Worm (Caenorhabditis elegans) whole organism, young adult: Measurements from ENCODE around the gene gei-4.

Experiments
- B0019.2 ChIP-seq: fragments of 200-800 bp; sonication (Bioruptor generic); conservative IDR thresholded peaks from 2 replicates; pipeline ENCODE4 v1.3.6; 2022; ENCODE audit warnings: missing genetic modification reagents, missing genetic modification characterization, missing compliant biosample characterization
- C17E4.6 ChIP-seq: fragments of 200-800 bp; sonication (Bioruptor generic); IDR thresholded peaks from 2 replicates; pipeline ENCODE4 v1.3.6; 2022; ENCODE audit warnings: missing genetic modification reagents, missing genetic modification characterization, missing compliant biosample characterization
- F23B12.7 ChIP-seq: sonication (generic microtip); optimal IDR thresholded peaks from 2 replicates; lab custom pipeline; 2017; ENCODE audit warnings: missing genetic modification characterization, mild to moderate bottlenecking, missing compliant biosample characterization, antibody characterized with exemption, moderate library complexity; ENCODE audit not compliant: insufficient read depth
- F55B11.4 ChIP-seq: sonication (generic microtip); optimal IDR thresholded peaks from 2 replicates; lab custom pipeline; 2016; ENCODE audit warnings: missing compliant biosample characterization, missing genetic modification characterization, borderline replicate concordance; ENCODE audit not compliant: insufficient read depth
- F57A8.1 ChIP-seq: fragments of 200-800 bp; sonication (Bioruptor generic); optimal IDR thresholded peaks from 2 replicates; lab custom pipeline; 2018; ENCODE audit warnings: mild to moderate bottlenecking, missing genetic modification characterization, moderate library complexity, missing compliant biosample characterization
- F57C9.4 ChIP-seq: sonication (generic microtip); optimal IDR thresholded peaks from 2 replicates; lab custom pipeline; 2017; ENCODE audit warnings: mild to moderate bottlenecking, missing genetic modification characterization, missing compliant biosample characterization
- K11D2.4 ChIP-seq: fragments of 200-800 bp; sonication (Bioruptor generic); IDR thresholded peaks from 2 replicates; pipeline ENCODE4 v1.3.6; 2022; ENCODE audit warnings: missing genetic modification reagents, missing genetic modification characterization, missing compliant biosample characterization
- T07F8.4 ChIP-seq: sonication (generic microtip); optimal IDR thresholded peaks from 2 replicates; lab custom pipeline; 2016; ENCODE audit warnings: mild to moderate bottlenecking, missing genetic modification characterization, moderate library complexity, missing compliant biosample characterization
- Y95B8A.8 ChIP-seq: fragments of 200-800 bp; sonication (Bioruptor generic); IDR thresholded peaks from 2 replicates; pipeline ENCODE4 v1.3.6; 2022; ENCODE audit warnings: missing genetic modification reagents, missing genetic modification characterization, missing compliant biosample characterization
- ama-1 ChIP-seq, 3 experiments: fragments of 150-350 bp in 1 of 3; sonication (generic microtip) in 2 of 3; optimal IDR thresholded peaks; 2 replicates each; lab custom pipeline; 2014 to 2018; ENCODE audit warnings: missing biosample characterization in 2 of 3, missing genetic modification characterization in 2 of 3, missing genetic modification reagents in 2 of 3
- atf-7 ChIP-seq: sonication (generic microtip); optimal IDR thresholded peaks from 2 replicates; lab custom pipeline; 2017; ENCODE audit warnings: mild to moderate bottlenecking, missing genetic modification characterization, missing compliant biosample characterization
- attf-5 ChIP-seq: fragments of 200-800 bp; sonication (Bioruptor generic); optimal IDR thresholded peaks from 2 replicates; lab custom pipeline; 2018; ENCODE audit warnings: mild to moderate bottlenecking, missing genetic modification characterization, missing compliant biosample characterization
- attf-6 ChIP-seq: fragments of 200-800 bp; sonication (Bioruptor generic); IDR thresholded peaks from 2 replicates; pipeline ENCODE4 v1.3.6; 2022; ENCODE audit warnings: missing genetic modification reagents, missing genetic modification characterization, missing compliant biosample characterization
- bed-1 ChIP-seq: fragments of 200-800 bp; sonication (Bioruptor generic); IDR thresholded peaks from 2 replicates; pipeline ENCODE4 v1.3.6; 2022; ENCODE audit warnings: missing genetic modification reagents, missing genetic modification characterization, missing compliant biosample characterization
- bed-2 ChIP-seq: fragments of 200-800 bp; sonication (Bioruptor generic); IDR thresholded peaks from 2 replicates; pipeline ENCODE4 v1.3.6; 2022; ENCODE audit warnings: missing genetic modification reagents, missing genetic modification characterization, missing compliant biosample characterization
- ceh-100 ChIP-seq: fragments of 200-800 bp; sonication (Bioruptor generic); IDR thresholded peaks from 2 replicates; pipeline ENCODE4 v1.3.6; 2022; ENCODE audit warnings: missing genetic modification reagents, missing genetic modification characterization, missing compliant biosample characterization
- chd-7 ChIP-seq: sonication (generic microtip); optimal IDR thresholded peaks from 2 replicates; lab custom pipeline; 2016; ENCODE audit warnings: mild to moderate bottlenecking, missing genetic modification characterization, moderate library complexity, missing compliant biosample characterization
- egl-18 ChIP-seq: fragments of 200-800 bp; sonication (Bioruptor generic); IDR thresholded peaks from 2 replicates; pipeline ENCODE4 v1.3.6; 2022; ENCODE audit warnings: missing genetic modification reagents, missing genetic modification characterization, missing compliant biosample characterization
- egl-44 ChIP-seq: fragments of 200-800 bp; sonication (Bioruptor generic); IDR thresholded peaks from 2 replicates; pipeline ENCODE4 v1.3.6; 2022; ENCODE audit warnings: missing genetic modification reagents, missing genetic modification characterization, missing compliant biosample characterization
- egrh-3 ChIP-seq: fragments of 200-800 bp; sonication (Bioruptor generic); IDR thresholded peaks from 2 replicates; pipeline ENCODE4 v1.3.6; 2022; ENCODE audit warnings: missing genetic modification reagents, missing genetic modification characterization, missing compliant biosample characterization
- ekl-4 ChIP-seq: fragments of 200-800 bp; sonication (Bioruptor generic); IDR thresholded peaks from 2 replicates; pipeline ENCODE4 v1.3.6; 2022; ENCODE audit warnings: missing genetic modification reagents, missing genetic modification characterization, missing compliant biosample characterization
- ets-4 ChIP-seq: fragments of 200-800 bp; sonication (Bioruptor generic); optimal IDR thresholded peaks from 2 replicates; lab custom pipeline; 2018; ENCODE audit warnings: mild to moderate bottlenecking, missing genetic modification characterization, missing compliant biosample characterization
- gei-17 ChIP-seq: fragments of 200-800 bp; sonication (Bioruptor generic); optimal IDR thresholded peaks from 2 replicates; lab custom pipeline; 2018; ENCODE audit warnings: mild to moderate bottlenecking, missing genetic modification characterization, missing compliant biosample characterization
- hmg-1.2 ChIP-seq: fragments of 200-800 bp; sonication (Bioruptor generic); IDR thresholded peaks from 2 replicates; pipeline ENCODE4 v1.3.6; 2022; ENCODE audit warnings: missing genetic modification reagents, missing genetic modification characterization, missing compliant biosample characterization
- hmg-20 ChIP-seq: fragments of 200-800 bp; sonication (Bioruptor generic); IDR thresholded peaks from 2 replicates; pipeline ENCODE4 v1.3.6; 2022; ENCODE audit warnings: missing genetic modification reagents, missing genetic modification characterization, missing compliant biosample characterization
- lin-35 ChIP-seq, 3 experiments: fragments of 150-350 bp in 2 of 3; sonication (generic microtip) in 1 of 3; optimal IDR thresholded peaks; 2 replicates each; lab custom pipeline; 2014 to 2018; ENCODE audit warnings: missing biosample characterization in 3 of 3, missing genetic modification characterization in 3 of 3, missing genetic modification reagents in 3 of 3
- lin-40 ChIP-seq: sonication (generic microtip); optimal IDR thresholded peaks from 2 replicates; lab custom pipeline; 2016; ENCODE audit warnings: missing genetic modification characterization, mild to moderate bottlenecking, missing compliant biosample characterization, missing genotype, missing genetic modification reagents
- lin-54 ChIP-seq: fragments of 200-800 bp; sonication (Bioruptor generic); optimal IDR thresholded peaks from 2 replicates; lab custom pipeline; 2018; ENCODE audit warnings: mild to moderate bottlenecking, missing genetic modification characterization, missing compliant biosample characterization
- lir-1 ChIP-seq: fragments of 200-800 bp; sonication (Bioruptor generic); conservative IDR thresholded peaks from 2 replicates; pipeline ENCODE4 v1.3.6; 2022; ENCODE audit warnings: missing genetic modification reagents, missing genetic modification characterization, missing compliant biosample characterization
- lsl-1 ChIP-seq: fragments of 200-800 bp; sonication (Bioruptor generic); optimal IDR thresholded peaks from 2 replicates; lab custom pipeline; 2018; ENCODE audit warnings: mild to moderate bottlenecking, missing genetic modification characterization, moderate library complexity, missing compliant biosample characterization
- madf-10 ChIP-seq: sonication (generic microtip); optimal IDR thresholded peaks from 2 replicates; lab custom pipeline; 2016; ENCODE audit warnings: mild to moderate bottlenecking, missing genetic modification characterization, missing compliant biosample characterization
- mes-4 ChIP-seq: sonication (generic microtip); optimal IDR thresholded peaks from 2 replicates; lab custom pipeline; 2016; ENCODE audit warnings: missing genotype, missing genetic modification characterization, missing compliant biosample characterization
- mxl-1 ChIP-seq: sonication (generic microtip); optimal IDR thresholded peaks from 2 replicates; lab custom pipeline; 2016; ENCODE audit warnings: missing genetic modification characterization, missing compliant biosample characterization
- nfya-1 ChIP-seq: sonication (generic microtip); optimal IDR thresholded peaks from 2 replicates; lab custom pipeline; 2017; ENCODE audit warnings: antibody characterized with exemption, missing compliant biosample characterization, missing genetic modification characterization, borderline replicate concordance; ENCODE audit not compliant: insufficient read depth
- nfyb-1 ChIP-seq: fragments of 200-800 bp; sonication (Bioruptor generic); IDR thresholded peaks from 2 replicates; pipeline ENCODE4 v1.3.6; 2022; ENCODE audit warnings: missing genetic modification reagents, missing genetic modification characterization, missing compliant biosample characterization
- nhr-27 ChIP-seq: fragments of 200-800 bp; sonication (Bioruptor generic); optimal IDR thresholded peaks from 2 replicates; lab custom pipeline; 2018; ENCODE audit warnings: mild to moderate bottlenecking, missing genetic modification characterization, moderate library complexity, missing compliant biosample characterization
- nhr-90 ChIP-seq: sonication (generic microtip); optimal IDR thresholded peaks from 2 replicates; lab custom pipeline; 2016; ENCODE audit warnings: missing genotype, mild to moderate bottlenecking, missing genetic modification characterization, missing compliant biosample characterization
- pha-4 ChIP-seq: fragments of 150-350 bp; sonication (generic microtip); optimal IDR thresholded peaks from 2 replicates; lab custom pipeline; 2014; ENCODE audit warnings: missing biosample characterization, missing genetic modification reagents, missing genetic modification characterization
- rcor-1 ChIP-seq: fragments of 200-800 bp; sonication (Bioruptor generic); IDR thresholded peaks from 2 replicates; pipeline ENCODE4 v1.3.6; 2022; ENCODE audit warnings: missing genetic modification reagents, missing genetic modification characterization, missing compliant biosample characterization
- rec-8 ChIP-seq, 2 experiments: sonication (generic microtip); optimal IDR thresholded peaks; 2 replicates each; lab custom pipeline; 2016; ENCODE audit warnings: mild to moderate bottlenecking in 2 of 2, missing genetic modification characterization in 2 of 2, missing genetic modification reagents in 2 of 2, missing genotype in 2 of 2, missing biosample characterization in 1 of 2, missing compliant biosample characterization in 1 of 2, moderate library complexity in 1 of 2
- sdz-38 ChIP-seq: sonication (generic microtip); optimal IDR thresholded peaks from 2 replicates; lab custom pipeline; 2016; ENCODE audit warnings: missing genotype, missing genetic modification characterization, missing compliant biosample characterization
- sea-2 ChIP-seq: fragments of 200-800 bp; sonication (Bioruptor generic); IDR thresholded peaks from 2 replicates; pipeline ENCODE4 v1.3.6; 2022; ENCODE audit warnings: missing genetic modification characterization, missing compliant biosample characterization
- snpc-3.4 ChIP-seq: sonication (generic microtip); optimal IDR thresholded peaks from 2 replicates; lab custom pipeline; 2017; ENCODE audit warnings: missing genetic modification characterization, mild to moderate bottlenecking, missing compliant biosample characterization, antibody characterized with exemption, moderate library complexity, missing genotype, missing genetic modification reagents
- ztf-18 ChIP-seq: sonication (generic microtip); optimal IDR thresholded peaks from 2 replicates; lab custom pipeline; 2016; ENCODE audit warnings: missing genotype, mild to moderate bottlenecking, missing genetic modification characterization, missing compliant biosample characterization
- ztf-26 ChIP-seq: sonication (generic microtip); optimal IDR thresholded peaks from 2 replicates; lab custom pipeline; 2017; ENCODE audit warnings: missing genetic modification characterization, missing compliant biosample characterization
- ztf-3 ChIP-seq: fragments of 200-800 bp; sonication (Bioruptor generic); optimal IDR thresholded peaks from 2 replicates; lab custom pipeline; 2018; ENCODE audit warnings: mild to moderate bottlenecking, missing genetic modification characterization, missing compliant biosample characterization

gei-4 gene

ce11 chrIII:349511-350165 is 5.0 kb downstream of the gei-4 start (continued):
- TF ChIP-seq hmg-20 (GFP tag; lab: Robert Waterston, UW) (0 out of 2 replicates have a peak, but pooled peaks have one; percentile 11), ekl-4 (GFP tag; lab: Robert Waterston, UW) (peak; percentile 95), lin-35 (GFP tag; optimal IDR thresholded peaks at IDR 0.05; lab: Kevin White, UChicago) (peak in 1 of 3 experiments; percentile 72), sea-2 (peak; percentile 82; the same call in 1 of the 2 replicates), Y95B8A.8 (GFP tag; lab: Robert Waterston, UW) (peak; percentile 44; the same call in 1 of the 2 replicates), gei-17 (peak; percentile 86), egl-44 (GFP tag; lab: Robert Waterston, UW) (peak; percentile 84), snpc-3.4 (no peak), ztf-26 (tag; lab: Kevin White, UChicago) (peak; percentile 97), attf-6 (GFP tag; lab: Robert Waterston, UW) (no peak), lin-54 (GFP tag; lab: Kevin White, UChicago) (peak; percentile 68), ztf-3 (peak; percentile 65), lir-1 (peak; percentile 75), atf-7 (tag; lab: Kevin White, UChicago) (peak; percentile 96), lsl-1 (peak; percentile 35), ztf-18 (peak; percentile 75), bed-1 (no peak), madf-10 (tag; lab: Kevin White, UChicago) (peak; percentile 94), chd-7 (tag; lab: Kevin White, UChicago) (peak; percentile 97), rec-8 (tag; optimal IDR thresholded peaks at IDR 0.05; lab: Kevin White, UChicago) (peak in 1 of 2 experiments; percentile 8), ets-4 (GFP tag; lab: Kevin White, UChicago) (peak; percentile 95), bed-2 (GFP tag; lab: Robert Waterston, UW) (0 out of 2 replicates have a peak, but pooled peaks have one; percentile 26), nfyb-1 (peak; percentile 95), nhr-90 (tag; lab: Kevin White, UChicago) (peak; percentile 81), C17E4.6 (GFP tag; lab: Robert Waterston, UW) (0 out of 2 replicates have a peak, but pooled peaks have one; percentile 24), mxl-1 (no peak), nhr-27 (no peak), hmg-1.2 (GFP tag; lab: Robert Waterston, UW) (peak; percentile 94), egl-18 (0 out of 2 replicates have a peak, but pooled peaks have one; percentile 68), nfya-1 (no peak), B0019.2 (GFP tag; lab: Robert Waterston, UW) (no peak), sdz-38 (tag; lab: Kevin White, UChicago) (no peak), rcor-1 (peak; percentile 43; the same call in 1 of the 2 replicates), T07F8.4 (tag; lab: Kevin White, UChicago) (no peak), K11D2.4 (GFP tag; lab: Robert Waterston, UW) (peak; percentile 85), F23B12.7 (peak; percentile 14), ama-1 (optimal IDR thresholded peaks at IDR 0.05; lab: Kevin White, UChicago) (peak; percentile 81), ama-1 (GFP tag; optimal IDR thresholded peaks at IDR 0.05; lab: Kevin White, UChicago) (no peak), mes-4 (tag; lab: Kevin White, UChicago) (no peak), pha-4 (tag; lab: Kevin White, UChicago) (no peak), F57A8.1 (GFP tag; lab: Kevin White, UChicago) (peak; percentile 75), F57C9.4 (tag; lab: Kevin White, UChicago) (no peak), F55B11.4 (tag; lab: Kevin White, UChicago) (no peak), attf-5 (GFP tag; lab: Kevin White, UChicago) (peak; percentile 97), ceh-100 (peak; percentile 80), egrh-3 (GFP tag; lab: Robert Waterston, UW) (peak; percentile 93), lin-40 (tag; lab: Kevin White, UChicago) (peak; percentile 97)
